Fruit fly (Drosophila melanogaster) whole organism, embryonic: ENCODE results near the gene CG14647.

Source experiments
- Antp ChIP-seq: fragments of 200-800 bp; sonication (Bioruptor generic); optimal IDR thresholded peaks from 3 replicates; lab custom pipeline; 2016; ENCODE audit warnings: missing biosample characterization, missing genetic modification characterization
- Blimp-1 ChIP-seq: fragments of 200-800 bp; sonication (Bioruptor generic); optimal IDR thresholded peaks from 3 replicates; lab custom pipeline; 2018; ENCODE audit warnings: missing biosample characterization, missing genetic modification characterization, mild to moderate bottlenecking, moderate library complexity, missing genetic modification reagents
- CG10321 ChIP-seq: fragments of 200-800 bp; sonication (Bioruptor generic); IDR thresholded peaks from 2 replicates; pipeline ENCODE4 v1.3.6; 2022; ENCODE audit warnings: missing biosample characterization, missing genetic modification characterization
- CG12769 ChIP-seq: fragments of 200-800 bp; sonication (Bioruptor generic); optimal IDR thresholded peaks from 2 replicates; lab custom pipeline; 2019; ENCODE audit warnings: missing biosample characterization, mild to moderate bottlenecking, missing genetic modification characterization, moderate library complexity
- CG13123 ChIP-seq: fragments of 200-800 bp; sonication (Bioruptor generic); optimal IDR thresholded peaks from 2 replicates; lab custom pipeline; 2016; ENCODE audit warnings: missing biosample characterization, missing genetic modification characterization
- CG14965 ChIP-seq: fragments of 200-800 bp; sonication (Bioruptor generic); optimal IDR thresholded peaks from 2 replicates; lab custom pipeline; 2016; ENCODE audit warnings: missing biosample characterization, missing genetic modification characterization, borderline replicate concordance
- CG15269 ChIP-seq: fragments of 200-800 bp; sonication (Bioruptor generic); optimal IDR thresholded peaks from 2 replicates; lab custom pipeline; 2018; ENCODE audit warnings: missing biosample characterization, mild to moderate bottlenecking, missing genetic modification characterization, moderate library complexity
- CG15601 ChIP-seq: fragments of 200-800 bp; sonication (Bioruptor generic); optimal IDR thresholded peaks from 3 replicates; lab custom pipeline; 2019; ENCODE audit warnings: missing biosample characterization, mild to moderate bottlenecking, missing genetic modification characterization, moderate library complexity
- CG1792 ChIP-seq: fragments of 200-800 bp; sonication (Bioruptor generic); optimal IDR thresholded peaks from 2 replicates; lab custom pipeline; 2016; ENCODE audit warnings: missing biosample characterization, missing genetic modification characterization
- CG18619 ChIP-seq: fragments of 200-800 bp; sonication (Bioruptor generic); optimal IDR thresholded peaks from 3 replicates; lab custom pipeline; 2017; ENCODE audit warnings: missing biosample characterization, mild to moderate bottlenecking, missing genetic modification characterization
- CG30431 ChIP-seq: fragments of 200-800 bp; sonication (Bioruptor generic); optimal IDR thresholded peaks from 2 replicates; lab custom pipeline; 2017; ENCODE audit warnings: missing biosample characterization, missing genetic modification characterization
- CG31365 ChIP-seq: fragments of 200-800 bp; sonication (Bioruptor generic); optimal IDR thresholded peaks from 2 replicates; lab custom pipeline; 2018; ENCODE audit warnings: missing biosample characterization, mild to moderate bottlenecking, missing genetic modification characterization
- CG33557 ChIP-seq: fragments of 200-800 bp; sonication (Bioruptor generic); optimal IDR thresholded peaks from 2 replicates; lab custom pipeline; 2019; ENCODE audit warnings: missing biosample characterization, mild to moderate bottlenecking, missing genetic modification characterization, moderate library complexity
- CG4282 ChIP-seq: fragments of 200-800 bp; sonication (Bioruptor generic); optimal IDR thresholded peaks from 2 replicates; lab custom pipeline; 2016; ENCODE audit warnings: missing biosample characterization, missing genetic modification characterization
- CG5245 ChIP-seq: fragments of 200-800 bp; sonication (Bioruptor generic); optimal IDR thresholded peaks from 3 replicates; lab custom pipeline; 2016; ENCODE audit warnings: missing biosample characterization, missing genetic modification characterization
- CG8359 ChIP-seq: fragments of 200-800 bp; sonication (Bioruptor generic); optimal IDR thresholded peaks from 2 replicates; lab custom pipeline; 2017; ENCODE audit warnings: missing biosample characterization, mild to moderate bottlenecking, missing genetic modification characterization, borderline replicate concordance
- Chrac-16 ChIP-seq: fragments of 200-800 bp; sonication (Bioruptor generic); optimal IDR thresholded peaks from 3 replicates; lab custom pipeline; 2016; ENCODE audit warnings: missing biosample characterization, missing genetic modification characterization
- D ChIP-seq, 2 experiments: fragments of 200-800 bp in 1 of 2; fragments of >200 bp in 1 of 2; sonication (Bioruptor generic) in 1 of 2; optimal IDR thresholded peaks; 2 replicates in 1 of 2; 3 replicates in 1 of 2; lab custom pipeline; 2017; ENCODE audit warnings: mild to moderate bottlenecking in 1 of 2, missing biosample characterization in 1 of 2, missing genetic modification characterization in 1 of 2, missing genetic modification reagents in 1 of 2
- Dek ChIP-seq: fragments of 200-800 bp; sonication (Bioruptor generic); optimal IDR thresholded peaks from 3 replicates; lab custom pipeline; 2019; ENCODE audit warnings: missing biosample characterization, mild to moderate bottlenecking, missing genetic modification characterization, moderate library complexity
- Dp ChIP-seq: fragments of 200-800 bp; sonication (Bioruptor generic); optimal IDR thresholded peaks from 2 replicates; lab custom pipeline; 2018; ENCODE audit warnings: missing biosample characterization, mild to moderate bottlenecking, missing genetic modification characterization, moderate library complexity
- HLH4C ChIP-seq: fragments of 200-800 bp; sonication (Bioruptor generic); IDR thresholded peaks from 3 replicates; pipeline ENCODE4 v1.3.6; 2022; ENCODE audit warnings: missing biosample characterization, missing genetic modification characterization; ENCODE audit not compliant: partially characterized antibody
- Hr39 ChIP-seq: fragments of >200 bp; optimal IDR thresholded peaks from 2 replicates; lab custom pipeline; 2017
- Lim3 ChIP-seq: fragments of 200-800 bp; sonication (Bioruptor generic); IDR thresholded peaks from 2 replicates; pipeline ENCODE4 v1.3.6; 2022; ENCODE audit warnings: missing biosample characterization, missing genetic modification characterization
- Meics ChIP-seq: fragments of 200-800 bp; sonication (Bioruptor generic); optimal IDR thresholded peaks from 2 replicates; lab custom pipeline; 2017; ENCODE audit warnings: missing biosample characterization, mild to moderate bottlenecking, missing genetic modification characterization
- Mes4 ChIP-seq: fragments of 200-800 bp; sonication (Bioruptor generic); optimal IDR thresholded peaks from 2 replicates; lab custom pipeline; 2016; ENCODE audit warnings: missing biosample characterization, missing genetic modification characterization
- NC2α ChIP-seq: fragments of 200-800 bp; sonication (Bioruptor generic); optimal IDR thresholded peaks from 2 replicates; lab custom pipeline; 2016; ENCODE audit warnings: missing biosample characterization, missing genetic modification characterization
- Neu2 ChIP-seq: fragments of 200-800 bp; sonication (Bioruptor generic); optimal IDR thresholded peaks from 3 replicates; lab custom pipeline; 2016; ENCODE audit warnings: missing biosample characterization, missing genetic modification characterization, borderline replicate concordance
- Scr ChIP-seq: fragments of 200-800 bp; sonication (Bioruptor generic); IDR thresholded peaks from 2 replicates; pipeline ENCODE4 v1.3.6; 2022; ENCODE audit warnings: missing biosample characterization, missing genetic modification characterization; ENCODE audit not compliant: partially characterized antibody
- Six4 ChIP-seq: fragments of 200-800 bp; sonication (Bioruptor generic); optimal IDR thresholded peaks from 2 replicates; lab custom pipeline; 2016; ENCODE audit warnings: missing biosample characterization, missing genetic modification characterization
- Taf1 ChIP-seq: fragments of 200-800 bp; sonication (Bioruptor generic); IDR thresholded peaks from 2 replicates; pipeline ENCODE4 v1.3.6; 2022; ENCODE audit warnings: missing biosample characterization, missing genetic modification characterization
- bbx ChIP-seq: fragments of 200-800 bp; sonication (Bioruptor generic); IDR thresholded peaks from 2 replicates; pipeline ENCODE4 v1.3.6; 2022; ENCODE audit warnings: missing biosample characterization, missing genetic modification characterization; ENCODE audit not compliant: partially characterized antibody
- bowl ChIP-seq: fragments of 200-800 bp; sonication (Bioruptor generic); IDR thresholded peaks from 2 replicates; pipeline ENCODE4 v1.3.6; 2022; ENCODE audit warnings: missing biosample characterization, missing genetic modification characterization
- chm ChIP-seq: fragments of 200-800 bp; sonication (Bioruptor generic); IDR thresholded peaks from 2 replicates; pipeline ENCODE4 v1.3.6; 2022; ENCODE audit warnings: missing biosample characterization, missing genetic modification characterization
- crc ChIP-seq: fragments of 200-800 bp; sonication (Bioruptor generic); optimal IDR thresholded peaks from 2 replicates; lab custom pipeline; 2016; ENCODE audit warnings: missing biosample characterization, missing genetic modification characterization
- dan ChIP-seq: fragments of 200-800 bp; sonication (Bioruptor generic); IDR thresholded peaks from 2 replicates; pipeline ENCODE4 v1.3.6; 2022; ENCODE audit warnings: missing biosample characterization, missing genetic modification characterization
- danr ChIP-seq: fragments of 200-800 bp; sonication (Bioruptor generic); IDR thresholded peaks from 2 replicates; pipeline ENCODE4 v1.3.6; 2022; ENCODE audit warnings: missing biosample characterization, missing genetic modification characterization
- dmrt11E ChIP-seq: fragments of 200-800 bp; sonication (Bioruptor generic); optimal IDR thresholded peaks from 3 replicates; lab custom pipeline; 2018; ENCODE audit warnings: missing biosample characterization, mild to moderate bottlenecking, missing genetic modification characterization, moderate library complexity
- dpn ChIP-seq, 2 experiments: fragments of 200-800 bp; sonication (Bioruptor generic); optimal IDR thresholded peaks; 3 replicates each; lab custom pipeline; 2016; ENCODE audit warnings: missing biosample characterization in 2 of 2, missing genetic modification characterization in 2 of 2
- eyg ChIP-seq: fragments of 200-800 bp; sonication (Bioruptor generic); optimal IDR thresholded peaks from 3 replicates; lab custom pipeline; 2016; ENCODE audit warnings: missing biosample characterization, missing genetic modification characterization
- gce ChIP-seq: fragments of 200-800 bp; sonication (Bioruptor generic); IDR thresholded peaks from 3 replicates; pipeline ENCODE4 v1.3.6; 2022; ENCODE audit warnings: missing biosample characterization, missing genetic modification characterization
- gcm ChIP-seq: fragments of 200-800 bp; sonication (Bioruptor generic); optimal IDR thresholded peaks from 2 replicates; lab custom pipeline; 2019; ENCODE audit warnings: missing biosample characterization, mild to moderate bottlenecking, missing genetic modification characterization, moderate library complexity
- ham ChIP-seq: fragments of 200-800 bp; sonication (Bioruptor generic); IDR thresholded peaks from 2 replicates; pipeline ENCODE4 v1.3.6; 2022; ENCODE audit warnings: missing biosample characterization, missing genetic modification characterization
- lilli ChIP-seq: fragments of 200-800 bp; sonication (Bioruptor generic); optimal IDR thresholded peaks from 3 replicates; lab custom pipeline; 2016; ENCODE audit warnings: missing biosample characterization, missing genetic modification characterization
- peb ChIP-seq: fragments of 200-800 bp; sonication (Bioruptor generic); IDR thresholded peaks from 2 replicates; pipeline ENCODE4 v1.3.6; 2022; ENCODE audit warnings: missing biosample characterization, missing genetic modification characterization
- schlank ChIP-seq: fragments of 200-800 bp; sonication (Bioruptor generic); optimal IDR thresholded peaks from 2 replicates; lab custom pipeline; 2018; ENCODE audit warnings: missing biosample characterization, mild to moderate bottlenecking, missing genetic modification characterization
- slp2 ChIP-seq: fragments of 200-800 bp; sonication (Bioruptor generic); optimal IDR thresholded peaks from 2 replicates; lab custom pipeline; 2016; ENCODE audit warnings: missing biosample characterization, missing genetic modification characterization
- tgo ChIP-seq: fragments of 200-800 bp; sonication (Bioruptor generic); IDR thresholded peaks from 3 replicates; pipeline ENCODE4 v1.3.6; 2022; ENCODE audit warnings: missing biosample characterization, missing genetic modification characterization
- z ChIP-seq: fragments of 200-800 bp; sonication (Bioruptor generic); IDR thresholded peaks from 3 replicates; pipeline ENCODE4 v1.3.6; 2022; ENCODE audit warnings: missing biosample characterization, missing genetic modification characterization

CG14647 gene

DNA sequence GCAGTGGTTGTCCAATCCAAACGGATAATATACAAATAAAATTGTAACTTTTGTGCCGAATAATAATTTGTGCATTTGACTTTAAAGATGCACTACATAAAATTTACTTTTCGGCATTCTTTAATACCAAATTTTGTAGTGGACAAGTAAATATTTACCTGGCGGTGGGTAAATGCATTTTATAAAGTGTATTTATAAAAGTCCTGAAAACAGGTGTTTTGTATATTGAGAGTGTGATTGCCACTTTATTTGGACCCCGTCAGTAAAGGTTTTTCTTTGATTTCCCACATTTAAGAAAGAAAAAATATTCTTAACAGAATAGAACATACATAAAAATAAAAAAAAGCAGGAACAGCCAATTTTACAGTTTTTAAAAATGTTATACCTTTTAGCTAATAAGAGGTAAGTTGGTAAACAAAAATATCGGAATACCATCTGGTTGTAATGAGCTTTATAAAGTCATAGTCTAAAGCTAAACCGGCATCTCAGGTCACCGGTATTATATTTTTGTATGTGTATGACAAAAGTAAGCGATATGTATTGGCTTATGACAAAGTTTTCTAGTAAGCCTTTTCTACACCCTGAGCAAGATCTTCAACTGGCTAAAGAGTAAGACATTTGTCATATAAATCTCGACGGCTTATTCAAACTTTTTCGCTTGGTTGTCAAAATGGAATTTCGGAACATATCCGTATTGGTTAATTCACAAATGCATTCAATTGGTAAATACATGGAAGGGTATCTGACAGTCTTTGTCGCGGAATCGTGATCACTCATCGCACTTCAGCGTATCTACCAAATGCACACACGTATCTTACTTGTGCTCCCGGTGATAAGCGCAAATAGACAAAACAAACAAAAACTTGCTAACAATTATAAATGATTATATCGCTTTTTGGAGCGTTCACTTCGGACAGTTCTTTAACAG lies 5.4 kb upstream of the CG14647 start (continued):
- peak; percentile 54 for TF ChIP-seq CG14965 (GFP tag; lab: Kevin White, UChicago)
- peak; percentile 90 for TF ChIP-seq CG1792
- TF ChIP-seq D (optimal IDR thresholded peaks at IDR 0.05; lab: Kevin White, UChicago) = no peak
- peak; percentile 76 for TF ChIP-seq D (GFP tag; optimal IDR thresholded peaks at IDR 0.05; lab: Kevin White, UChicago)
- TF ChIP-seq ham (GFP tag; lab: Robert Waterston, UW) = peak; percentile 37; the same call in 1 of the 2 replicates
- peak; percentile 79 for TF ChIP-seq Six4 (GFP tag; lab: Kevin White, UChicago)
- TF ChIP-seq Neu2 (GFP tag; lab: Kevin White, UChicago) = no peak
- TF ChIP-seq dpn (GFP tag; optimal IDR thresholded peaks at IDR 0.05; lab: Kevin White, UChicago) = peak; percentile 86 to 91
- TF ChIP-seq chm (GFP tag; lab: Robert Waterston, UW) = peak; percentile 17; the same call in 1 of the 2 replicates
- TF ChIP-seq Lim3 (GFP tag; lab: Robert Waterston, UW) = peak; percentile 77; the same call in 1 of the 2 replicates
- TF ChIP-seq dan (GFP tag; lab: Robert Waterston, UW) = no peak
- no peak for TF ChIP-seq Hr39 (lab: Kevin White, UChicago)
- peak; percentile 82 for TF ChIP-seq schlank (tag; lab: Kevin White, UChicago)
- TF ChIP-seq z = no peak
- peak; percentile 73 for TF ChIP-seq slp2 (GFP tag; lab: Kevin White, UChicago)
- peak; percentile 81 for TF ChIP-seq Mes4 (GFP tag; lab: Kevin White, UChicago)
- peak; percentile 90 for TF ChIP-seq lilli (GFP tag; lab: Kevin White, UChicago)
- TF ChIP-seq CG13123 (GFP tag; lab: Kevin White, UChicago) = peak; percentile 74
- peak; percentile 82 for TF ChIP-seq CG18619
- peak; percentile 41 for TF ChIP-seq CG4282
- TF ChIP-seq danr (GFP tag; lab: Robert Waterston, UW) = peak; percentile 67
- TF ChIP-seq Taf1 (GFP tag; lab: Robert Waterston, UW) = peak; percentile 70; the same call in 1 of the 2 replicates
- TF ChIP-seq CG31365 (tag; lab: Kevin White, UChicago) = peak; percentile 80
- no peak for TF ChIP-seq bbx
- peak; percentile 71 for TF ChIP-seq CG5245 (GFP tag; lab: Kevin White, UChicago)
- peak; percentile 86 for TF ChIP-seq Dek (tag; lab: Kevin White, UChicago)
- TF ChIP-seq CG10321 = peak; percentile 61; the same call in 1 of the 2 replicates
- peak; percentile 90 for TF ChIP-seq Antp (GFP tag; lab: Kevin White, UChicago)
- peak; percentile 88 for TF ChIP-seq Meics (GFP tag; lab: Kevin White, UChicago)
- TF ChIP-seq Dp = no peak
- TF ChIP-seq peb (GFP tag; lab: Robert Waterston, UW) = no peak; the same call in 1 of the 2 replicates
- TF ChIP-seq CG15269 (tag; lab: Kevin White, UChicago) = peak; percentile 92
- TF ChIP-seq eyg (GFP tag; lab: Kevin White, UChicago) = peak; percentile 85
- TF ChIP-seq CG30431 (GFP tag; lab: Kevin White, UChicago) = peak; percentile 75
- TF ChIP-seq CG8359 (GFP tag; lab: Kevin White, UChicago) = peak; percentile 65
- TF ChIP-seq CG33557 (GFP tag; lab: Kevin White, UChicago) = no peak
- TF ChIP-seq Scr = no peak
- peak; percentile 75 for TF ChIP-seq CG15601 (tag; lab: Kevin White, UChicago)
- peak; percentile 59 for TF ChIP-seq NC2α
- peak; percentile 97 for TF ChIP-seq CG12769
- peak; percentile 76 for TF ChIP-seq Chrac-16
- TF ChIP-seq gcm (GFP tag; lab: Kevin White, UChicago) = peak; percentile 66
- peak; percentile 80 for TF ChIP-seq crc (GFP tag; lab: Kevin White, UChicago)
- peak; percentile 42 for TF ChIP-seq dmrt11E (tag; lab: Kevin White, UChicago)
- TF ChIP-seq Blimp-1 = no peak
- TF ChIP-seq gce (GFP tag; lab: Robert Waterston, UW) = peak; percentile 67; the same call in 2 of the 3 replicates
- peak; percentile 73; the same call in 1 of the 2 replicates for TF ChIP-seq bowl (GFP tag; lab: Robert Waterston, UW)
- peak; percentile 89 for TF ChIP-seq tgo
- no peak for TF ChIP-seq HLH4C (GFP tag; lab: Robert Waterston, UW)
